Fruit fly (Drosophila melanogaster): ENCODE measurements around the gene Vps8.

Vps8 gene

DNA sequence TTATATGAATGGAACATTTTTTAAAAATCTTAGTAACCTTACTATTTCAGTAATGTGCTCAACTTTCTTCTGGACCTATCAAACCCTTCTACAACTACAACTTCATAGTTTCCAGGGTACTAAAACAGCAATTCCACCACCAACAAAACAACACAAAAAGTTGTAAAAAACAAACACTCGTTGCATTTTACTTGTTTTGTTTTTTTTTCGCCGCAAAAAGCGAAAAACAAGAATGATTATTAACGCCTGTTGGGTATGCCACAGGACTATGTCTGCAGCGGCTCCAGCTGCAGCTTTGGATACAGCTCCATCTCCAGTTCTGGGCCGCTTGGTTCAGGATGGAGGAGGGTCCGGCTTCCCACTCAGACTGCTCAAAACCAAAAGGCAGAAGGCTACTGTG lies 47.4 kb downstream of the Vps8 start:
- peak; percentile 21 for TF ChIP-seq CG6276 (GFP tag; optimal IDR thresholded peaks at IDR 0.05)
- TF ChIP-seq CG6854 (GFP tag; optimal IDR thresholded peaks at IDR 0.05), result no peak
- no peak for TF ChIP-seq acj6 (GFP tag; optimal IDR thresholded peaks at IDR 0.05)
- TF ChIP-seq CG3919 (GFP tag; optimal IDR thresholded peaks at IDR 0.05), result peak; percentile 31
- TF ChIP-seq CG6808 (GFP tag; optimal IDR thresholded peaks at IDR 0.05), result peak; percentile 66
- no peak for TF ChIP-seq CG3032 (tag; optimal IDR thresholded peaks at IDR 0.05)
- peak; percentile 4 for TF ChIP-seq Hr4 (GFP tag; optimal IDR thresholded peaks at IDR 0.05)
- no peak for TF ChIP-seq Sox102F (GFP tag; optimal IDR thresholded peaks at IDR 0.05)
- TF ChIP-seq CG8632 (GFP tag; optimal IDR thresholded peaks at IDR 0.05), result no peak
- no peak for TF ChIP-seq Eip75B (GFP tag; optimal IDR thresholded peaks at IDR 0.05)
- peak; percentile 21 for TF ChIP-seq CG34406 (GFP tag; optimal IDR thresholded peaks at IDR 0.05)
- no peak for TF ChIP-seq cyc (GFP tag; optimal IDR thresholded peaks at IDR 0.05)
- no peak for TF ChIP-seq vri (GFP tag; optimal IDR thresholded peaks at IDR 0.05)
- no peak for TF ChIP-seq pdm3 (GFP tag; optimal IDR thresholded peaks at IDR 0.05)
- peak; percentile 63 to 80 for TF ChIP-seq ss (GFP tag; optimal IDR thresholded peaks at IDR 0.05)
- no peak for TF ChIP-seq CG8319 (GFP tag; optimal IDR thresholded peaks at IDR 0.05)
- no peak for TF ChIP-seq CG31627 (GFP tag; optimal IDR thresholded peaks at IDR 0.05)
- peak; percentile 36 to 49 for TF ChIP-seq salr (GFP tag; optimal IDR thresholded peaks at IDR 0.05)
- TF ChIP-seq CG11294 (GFP tag; IDR thresholded peaks at IDR 0.05), result no peak
- no peak for TF ChIP-seq esn (GFP tag; optimal IDR thresholded peaks at IDR 0.05)
- peak; percentile 66 for TF ChIP-seq spab (GFP tag; optimal IDR thresholded peaks at IDR 0.05)
- TF ChIP-seq OdsH (GFP tag; optimal IDR thresholded peaks at IDR 0.05), result peak; percentile 4
- TF ChIP-seq Eip93F (GFP tag; optimal IDR thresholded peaks at IDR 0.05), result no peak
- TF ChIP-seq CG4318 (GFP tag; optimal IDR thresholded peaks at IDR 0.05), result no peak
- TF ChIP-seq Ets96B (tag; optimal IDR thresholded peaks at IDR 0.05), result peak; percentile 36
- no peak for TF ChIP-seq fd85E (GFP tag; optimal IDR thresholded peaks at IDR 0.05)
- TF ChIP-seq CG6792 (GFP tag; optimal IDR thresholded peaks at IDR 0.05), result no peak
- peak; percentile 69; the same call in 2 of the 3 replicates for TF ChIP-seq CG6163 (GFP tag; IDR thresholded peaks at IDR 0.05)
- peak; percentile 19 for TF ChIP-seq net (GFP tag; optimal IDR thresholded peaks at IDR 0.05)
- TF ChIP-seq svp (GFP tag), result no peak
- no peak for TF ChIP-seq Hr38 (GFP tag; optimal IDR thresholded peaks at IDR 0.05)
- TF ChIP-seq Gug (GFP tag; IDR thresholded peaks at IDR 0.05), result no peak
- peak; percentile 23 for TF ChIP-seq CG10631 (GFP tag; optimal IDR thresholded peaks at IDR 0.05)
- peak; percentile 54; the same call in 2 of the 3 replicates for TF ChIP-seq eg (GFP tag; IDR thresholded peaks at IDR 0.05)
- TF ChIP-seq CG8119 (GFP tag; IDR thresholded peaks at IDR 0.05), result no peak
- TF ChIP-seq fkh (GFP tag; optimal IDR thresholded peaks at IDR 0.05), result no peak
- no peak for TF ChIP-seq CG15336 (GFP tag; IDR thresholded peaks at IDR 0.05)
- TF ChIP-seq Eip78C (GFP tag), result peak; percentile 70
- TF ChIP-seq fd59A (GFP tag; optimal IDR thresholded peaks at IDR 0.05), result no peak
- TF ChIP-seq topi (GFP tag; optimal IDR thresholded peaks at IDR 0.05), result no peak
- TF ChIP-seq Sox14 (GFP tag; optimal IDR thresholded peaks at IDR 0.05), result no peak
- no peak for TF ChIP-seq Lpt (GFP tag; optimal IDR thresholded peaks at IDR 0.05)
- no peak for TF ChIP-seq Hr39 (GFP tag; optimal IDR thresholded peaks at IDR 0.05)
- TF ChIP-seq CG7368 (GFP tag; optimal IDR thresholded peaks at IDR 0.05), result no peak
- TF ChIP-seq achi (GFP tag; optimal IDR thresholded peaks at IDR 0.05), result peak; percentile 6
- peak; percentile 42 for TF ChIP-seq CG1621 (tag; optimal IDR thresholded peaks at IDR 0.05)
- TF ChIP-seq CG11902 (GFP tag; optimal IDR thresholded peaks at IDR 0.05), result no peak
- peak; percentile 46 for TF ChIP-seq CG32006 (GFP tag; optimal IDR thresholded peaks at IDR 0.05)
- no peak for TF ChIP-seq lz (GFP tag; optimal IDR thresholded peaks at IDR 0.05)
- peak; percentile 3 for TF ChIP-seq CG11762 (GFP tag; optimal IDR thresholded peaks at IDR 0.05; ENCODE audit: insufficient read depth)
- peak; percentile 24 for TF ChIP-seq CG16779 (tag; optimal IDR thresholded peaks at IDR 0.05)
- TF ChIP-seq CG9139 (GFP tag; optimal IDR thresholded peaks at IDR 0.05), result peak; percentile 57
- TF ChIP-seq Ets21C (GFP tag; optimal IDR thresholded peaks at IDR 0.05), result no peak

Data from whole organism, prepupa.